Worm (Caenorhabditis elegans): ENCODE measurements around the gene B0403.3.

B0403.3 gene

DNA sequence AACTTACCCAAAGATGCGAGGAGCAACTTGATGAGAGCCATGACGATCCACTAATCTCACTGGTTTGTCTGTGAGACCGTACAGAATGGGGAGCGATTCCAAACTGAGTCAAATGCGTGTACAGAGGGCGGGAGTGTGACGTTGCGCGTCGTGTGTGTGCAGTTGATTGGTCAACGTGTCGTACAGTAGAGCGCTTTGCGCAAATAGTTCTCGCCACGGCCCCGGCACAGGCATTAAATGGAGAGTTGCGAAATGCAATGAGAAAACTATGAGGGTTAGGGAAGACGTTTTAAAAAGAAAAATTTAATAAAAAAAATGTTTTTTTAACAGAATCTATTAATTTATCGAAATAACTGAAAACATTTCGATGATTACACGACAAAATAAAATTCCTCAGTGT lies 5.3 kb upstream of the B0403.3 start, which contains the start of gene pdi-6 (continued):
- TF ChIP-seq madf-9 (GFP tag; conservative IDR thresholded peaks at IDR 0.05): peak; percentile 85
- TF ChIP-seq ceh-62 (tag; optimal IDR thresholded peaks at IDR 0.05): no peak
- no peak for TF ChIP-seq spr-3 (GFP tag; optimal IDR thresholded peaks at IDR 0.05)
- TF ChIP-seq lin-29 (GFP tag; IDR thresholded peaks at IDR 0.05): peak; percentile 67; the same call in 1 of the 2 replicates
- no peak for TF ChIP-seq tag-97 (GFP tag; IDR thresholded peaks at IDR 0.05)
- TF ChIP-seq ces-1 (GFP tag; optimal IDR thresholded peaks at IDR 0.05): no peak
- TF ChIP-seq dve-1 (tag; optimal IDR thresholded peaks at IDR 0.05; ENCODE audit: insufficient read depth): peak; percentile 90
- no peak for TF ChIP-seq F44E2.7 (GFP tag; IDR thresholded peaks at IDR 0.05)
- TF ChIP-seq nhr-41 (GFP tag; IDR thresholded peaks at IDR 0.05): peak; percentile 36; the same call in 1 of the 2 replicates
- no peak for TF ChIP-seq F49E8.2 (tag; optimal IDR thresholded peaks at IDR 0.05; ENCODE audit: borderline replicate concordance)
- peak; percentile 85 for TF ChIP-seq nhr-11 (tag; optimal IDR thresholded peaks at IDR 0.05)
- peak; percentile 58 for TF ChIP-seq jun-1 (tag; optimal IDR thresholded peaks at IDR 0.05)
- peak; percentile 64 for TF ChIP-seq F10B5.3 (tag; optimal IDR thresholded peaks at IDR 0.05)
- no peak for TF ChIP-seq set-16 (GFP tag; IDR thresholded peaks at IDR 0.05)
- TF ChIP-seq nhr-28 (tag; optimal IDR thresholded peaks at IDR 0.05): peak; percentile 95
- TF ChIP-seq sdz-12 (GFP tag; optimal IDR thresholded peaks at IDR 0.05): no peak
- TF ChIP-seq skn-1 (tag; optimal IDR thresholded peaks at IDR 0.05): no peak
- peak; percentile 49 for TF ChIP-seq duxl-1 (tag; optimal IDR thresholded peaks at IDR 0.05; ENCODE audit: poor library complexity)
- no peak for TF ChIP-seq cey-2 (tag; optimal IDR thresholded peaks at IDR 0.05; ENCODE audit: borderline replicate concordance, insufficient read depth)
- TF ChIP-seq lsy-2 (tag; optimal IDR thresholded peaks at IDR 0.05): peak; percentile 81 to 93
- no peak for TF ChIP-seq ceh-28 (tag; optimal IDR thresholded peaks at IDR 0.05)
- TF ChIP-seq ctbp-1 (GFP tag; IDR thresholded peaks at IDR 0.05): 0 out of 2 replicates have a peak, but pooled peaks have one; percentile 30
- TF ChIP-seq Y105C5A.15 (GFP tag; IDR thresholded peaks at IDR 0.05): no peak
- no peak for TF ChIP-seq unc-62 (GFP tag; optimal IDR thresholded peaks at IDR 0.05 in 1 of 2)
- TF ChIP-seq unc-62 (tag; optimal IDR thresholded peaks at IDR 0.05): no peak
- TF ChIP-seq lim-7 (GFP tag; IDR thresholded peaks at IDR 0.05): no peak
- TF ChIP-seq snpc-1.2 (GFP tag; IDR thresholded peaks at IDR 0.05): no peak
- TF ChIP-seq fkh-10 (GFP tag; optimal IDR thresholded peaks at IDR 0.05): peak; percentile 60
- TF ChIP-seq lin-38 (GFP tag; IDR thresholded peaks at IDR 0.05): peak; percentile 99
- TF ChIP-seq pqm-1 (tag; optimal IDR thresholded peaks at IDR 0.05): peak; percentile 53
- no peak for TF ChIP-seq Y5F2A.4 (GFP tag; optimal IDR thresholded peaks at IDR 0.05)
- peak; percentile 92 for TF ChIP-seq dmd-6 (GFP tag; IDR thresholded peaks at IDR 0.05)
- TF ChIP-seq unc-39 (tag; optimal IDR thresholded peaks at IDR 0.05): no peak
- TF ChIP-seq mxl-3 (GFP tag; optimal IDR thresholded peaks at IDR 0.05): peak; percentile 97
- no peak for TF ChIP-seq egl-27 (tag; optimal IDR thresholded peaks at IDR 0.05)
- peak; percentile 78 for TF ChIP-seq nhr-48 (tag; optimal IDR thresholded peaks at IDR 0.05)
- peak; percentile 46; the same call in 1 of the 2 replicates for TF ChIP-seq lin-1 (GFP tag; IDR thresholded peaks at IDR 0.05)
- TF ChIP-seq unc-130 (GFP tag; optimal IDR thresholded peaks at IDR 0.05): peak; percentile 18
- peak; percentile 36 for TF ChIP-seq nhr-10 (tag; optimal IDR thresholded peaks at IDR 0.05)
- TF ChIP-seq aha-1 (tag): peak; percentile 99
- TF ChIP-seq lin-39 (tag; optimal IDR thresholded peaks at IDR 0.05): no peak
- TF ChIP-seq nhr-76 (tag; optimal IDR thresholded peaks at IDR 0.05): no peak
- TF ChIP-seq rbr-2 (tag; optimal IDR thresholded peaks at IDR 0.05): peak; percentile 89
- TF ChIP-seq php-3 (GFP tag; IDR thresholded peaks at IDR 0.05): peak; percentile 80
- no peak for TF ChIP-seq gei-8 (GFP tag; optimal IDR thresholded peaks at IDR 0.05)
- peak; percentile 50 for TF ChIP-seq zip-2 (tag; optimal IDR thresholded peaks at IDR 0.05)
- TF ChIP-seq nhr-42 (GFP tag; IDR thresholded peaks at IDR 0.05): 0 out of 2 replicates have a peak, but pooled peaks have one; percentile 68
- peak; percentile 13 for TF ChIP-seq ztf-7 (tag; optimal IDR thresholded peaks at IDR 0.05)
- TF ChIP-seq snpc-4 (tag; optimal IDR thresholded peaks at IDR 0.05): no peak
- no peak for TF ChIP-seq ceh-32 (tag; optimal IDR thresholded peaks at IDR 0.05; ENCODE audit: poor library complexity)
- no peak for TF ChIP-seq zag-1 (tag; optimal IDR thresholded peaks at IDR 0.05)
- TF ChIP-seq madf-5 (GFP tag; IDR thresholded peaks at IDR 0.05): no peak
- peak; percentile 75 for TF ChIP-seq nhr-77 (tag; optimal IDR thresholded peaks at IDR 0.05)

Data from whole organism, L4 larva.